Fruit fly (Drosophila melanogaster): Measurements from ENCODE around the gene CG42671.

- TF ChIP-seq Myc (optimal IDR thresholded peaks at IDR 0.05) = no peak
- TF ChIP-seq psq (optimal IDR thresholded peaks at IDR 0.05) = no peak
- TF ChIP-seq ttk (optimal IDR thresholded peaks at IDR 0.05) = no peak
- no peak for TF ChIP-seq Sin3A (optimal IDR thresholded peaks at IDR 0.05)
Observed at dm6 chr3L:11164899-11165298, 49.4 kb upstream of the CG42671 start, which contains the start of gene Alg10.
